Worm (Caenorhabditis elegans): ENCODE data around the gene gst-11.

DNA sequence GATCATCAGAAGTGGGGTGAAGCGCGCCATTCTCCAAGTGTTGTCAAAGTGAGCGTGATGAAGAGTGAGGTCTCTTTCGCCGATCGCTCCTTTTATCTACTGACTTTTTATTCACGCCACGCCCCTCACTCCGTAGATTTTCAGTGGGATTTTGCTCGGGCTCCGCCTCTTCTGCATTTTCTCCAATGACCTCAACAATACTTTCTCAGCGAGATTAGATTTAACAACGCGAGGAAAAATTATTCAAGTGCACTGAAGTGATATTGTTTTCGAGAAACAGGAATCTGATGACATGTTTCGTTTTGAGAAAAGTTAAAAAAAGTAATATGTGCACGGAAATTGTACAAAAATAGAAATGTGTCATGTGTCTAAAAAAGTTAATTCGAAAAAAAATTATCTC lies 35.3 kb upstream of the gst-11 start, which contains the start of gene snet-1:
- TF ChIP-seq tbx-8 (GFP tag; optimal IDR thresholded peaks at IDR 0.05) (no peak), nhr-76 (tag; optimal IDR thresholded peaks at IDR 0.05) (no peak), elt-3 (tag; optimal IDR thresholded peaks at IDR 0.05) (no peak), nhr-237 (tag; optimal IDR thresholded peaks at IDR 0.05) (no peak), pha-4 (tag; optimal IDR thresholded peaks at IDR 0.05) (no peak), elt-1 (tag; optimal IDR thresholded peaks at IDR 0.05; ENCODE audit: borderline replicate concordance, insufficient read depth) (no peak), unc-62 (GFP tag; optimal IDR thresholded peaks at IDR 0.05) (no peak), lsy-2 (tag; optimal IDR thresholded peaks at IDR 0.05) (no peak), ces-1 (GFP tag; optimal IDR thresholded peaks at IDR 0.05) (no peak), snpc-4 (tag; optimal IDR thresholded peaks at IDR 0.05) (no peak), nhr-12 (tag; optimal IDR thresholded peaks at IDR 0.05) (no peak)

Measured in whole organism, mixed stage, embryonic.